Fruit fly (Drosophila melanogaster) whole organism, pupa: ENCODE results near the gene Oat.

Experiments
- CG10348 ChIP-seq: fragments of 200-800 bp; sonication (Bioruptor generic); IDR thresholded peaks from 2 replicates; pipeline ENCODE4 v1.3.6; 2022; ENCODE audit warnings: missing biosample characterization, missing genetic modification characterization
- CG12605 ChIP-seq: fragments of 200-800 bp; sonication (Bioruptor generic); IDR thresholded peaks from 2 replicates; pipeline ENCODE4 v1.3.6; 2022; ENCODE audit warnings: missing biosample characterization, missing genetic modification characterization
- CG13204 ChIP-seq: fragments of 200-800 bp; sonication (Bioruptor generic); optimal IDR thresholded peaks from 2 replicates; lab custom pipeline; 2018; ENCODE audit warnings: missing biosample characterization, mild to moderate bottlenecking, missing genetic modification characterization, moderate library complexity
- CG14655 ChIP-seq: fragments of 200-800 bp; sonication (Bioruptor generic); optimal IDR thresholded peaks from 3 replicates; lab custom pipeline; 2017; ENCODE audit warnings: mild to moderate bottlenecking, missing biosample characterization, missing genetic modification reagents, missing genetic modification characterization
- CG15710 ChIP-seq: fragments of 200-800 bp; sonication (Bioruptor generic); optimal IDR thresholded peaks from 2 replicates; lab custom pipeline; 2018; ENCODE audit warnings: missing biosample characterization, mild to moderate bottlenecking, missing genetic modification characterization, moderate library complexity
- CG17806 ChIP-seq: fragments of 200-800 bp; sonication (Bioruptor generic); optimal IDR thresholded peaks from 2 replicates; lab custom pipeline; 2018; ENCODE audit warnings: missing biosample characterization, mild to moderate bottlenecking, missing genetic modification characterization, moderate library complexity
- CG8159 ChIP-seq: fragments of 200-800 bp; sonication (Bioruptor generic); optimal IDR thresholded peaks from 3 replicates; lab custom pipeline; 2018; ENCODE audit warnings: missing biosample characterization, mild to moderate bottlenecking, missing genetic modification characterization, moderate library complexity
- CG9948 ChIP-seq: fragments of 200-800 bp; sonication (Bioruptor generic); optimal IDR thresholded peaks from 2 replicates; lab custom pipeline; 2018; ENCODE audit warnings: missing biosample characterization, mild to moderate bottlenecking, missing genetic modification characterization, moderate library complexity
- D1 ChIP-seq: fragments of 200-800 bp; sonication (Bioruptor generic); optimal IDR thresholded peaks from 2 replicates; lab custom pipeline; 2018; ENCODE audit warnings: missing biosample characterization, mild to moderate bottlenecking, missing genetic modification characterization, moderate library complexity
- EcR ChIP-seq: fragments of 200-800 bp; sonication (Bioruptor generic); optimal IDR thresholded peaks from 3 replicates; lab custom pipeline; 2019; ENCODE audit warnings: missing biosample characterization, missing genetic modification characterization, mild to moderate bottlenecking, moderate library complexity, missing genetic modification reagents
- Ets98B ChIP-seq: fragments of 200-800 bp; sonication (Bioruptor generic); IDR thresholded peaks from 2 replicates; pipeline ENCODE4 v1.3.6; 2022; ENCODE audit warnings: missing biosample characterization, missing genetic modification characterization
- Pif1B ChIP-seq: fragments of 200-800 bp; sonication (Bioruptor generic); optimal IDR thresholded peaks from 3 replicates; lab custom pipeline; 2016; ENCODE audit warnings: missing biosample characterization, missing genetic modification characterization
- fd96Ca ChIP-seq: fragments of 200-800 bp; sonication (Bioruptor generic); IDR thresholded peaks from 3 replicates; pipeline ENCODE4 v1.3.6; 2022; ENCODE audit warnings: missing biosample characterization, missing genetic modification characterization
- rn ChIP-seq: fragments of 200-800 bp; sonication (Bioruptor generic); IDR thresholded peaks from 2 replicates; pipeline ENCODE4 v1.3.6; 2022; ENCODE audit warnings: missing biosample characterization, missing genetic modification characterization

DNA sequence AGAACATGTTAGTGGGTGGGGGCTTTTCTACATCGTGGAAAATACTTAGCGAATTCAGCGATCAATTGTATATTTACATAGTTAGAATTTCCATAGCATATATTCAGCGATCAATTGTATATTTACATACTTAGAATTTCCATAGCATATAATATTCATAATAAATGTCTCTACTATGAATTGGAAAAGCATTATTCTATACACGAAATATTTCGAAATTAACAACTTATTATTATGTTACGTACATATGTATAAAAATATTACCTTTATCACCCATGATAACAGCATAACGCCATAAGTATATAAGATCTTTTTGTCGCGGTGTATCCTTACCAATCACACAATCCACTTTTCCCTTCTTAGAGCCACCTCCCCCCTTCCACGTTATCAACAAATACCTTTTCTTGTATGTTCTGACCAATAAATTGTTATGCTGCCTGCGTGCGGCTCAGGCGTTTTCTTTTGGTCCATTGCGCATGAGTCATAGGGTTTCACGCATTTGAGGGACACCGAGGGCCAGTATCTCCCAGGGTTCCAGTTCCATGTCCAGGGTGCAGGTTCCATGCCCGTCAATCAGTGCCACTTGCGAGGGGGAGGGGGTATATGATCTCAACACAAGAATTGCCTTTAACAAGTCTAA, 12.7 kb downstream of the Oat start:
- TF ChIP-seq CG8159 (tag; lab: Kevin White, UChicago) = peak; percentile 19
- no peak for TF ChIP-seq CG13204 (GFP tag; lab: Kevin White, UChicago)
- TF ChIP-seq CG15710 = peak; percentile 32
- TF ChIP-seq CG12605 (GFP tag; lab: Robert Waterston, UW) = no peak
- TF ChIP-seq CG10348 (GFP tag; lab: Robert Waterston, UW) = no peak
- no peak for TF ChIP-seq CG14655
- no peak for TF ChIP-seq Ets98B
- peak; percentile 54 for TF ChIP-seq CG9948 (tag; lab: Kevin White, UChicago)
- TF ChIP-seq Pif1B (GFP tag; lab: Kevin White, UChicago) = no peak
- peak; percentile 38 for TF ChIP-seq D1
- no peak for TF ChIP-seq EcR (GFP tag; lab: Kevin White, UChicago)
- peak; percentile 16 for TF ChIP-seq CG17806 (tag; lab: Kevin White, UChicago)
- no peak for TF ChIP-seq fd96Ca
- TF ChIP-seq rn (GFP tag; lab: Robert Waterston, UW) = no peak
